Fruit fly (Drosophila melanogaster) whole organism, embryonic: ENCODE measurements around the gene CG44838.

Experiments
- CG8944 ChIP-seq: fragments of 200-800 bp; sonication (Bioruptor generic); optimal IDR thresholded peaks from 3 replicates; lab custom pipeline; 2016; ENCODE audit warnings: missing biosample characterization, missing genetic modification characterization
- Deaf1 ChIP-seq: fragments of 200-800 bp; optimal IDR thresholded peaks from 3 replicates; lab custom pipeline; 2019; ENCODE audit warnings: missing biosample characterization, mild to moderate bottlenecking, missing genetic modification characterization, moderate library complexity
- HLH4C ChIP-seq: fragments of 200-800 bp; sonication (Bioruptor generic); IDR thresholded peaks from 3 replicates; pipeline ENCODE4 v1.3.6; 2022; ENCODE audit warnings: missing biosample characterization, missing genetic modification characterization; ENCODE audit not compliant: partially characterized antibody
- abd-A ChIP-seq: fragments of 200-800 bp; sonication (Bioruptor generic); optimal IDR thresholded peaks from 3 replicates; lab custom pipeline; 2019; ENCODE audit warnings: missing biosample characterization, mild to moderate bottlenecking, missing genetic modification characterization, moderate library complexity
- dati ChIP-seq: fragments of 200-800 bp; sonication (Bioruptor generic); IDR thresholded peaks from 2 replicates; pipeline ENCODE4 v1.3.6; 2022; ENCODE audit warnings: missing biosample characterization, missing genetic modification characterization
- dmrt99B ChIP-seq: fragments of 200-800 bp; sonication (Bioruptor generic); optimal IDR thresholded peaks from 2 replicates; lab custom pipeline; 2018; ENCODE audit warnings: missing biosample characterization, mild to moderate bottlenecking, missing genetic modification characterization, moderate library complexity
- emc ChIP-seq: fragments of 200-800 bp; sonication (Bioruptor generic); optimal IDR thresholded peaks from 2 replicates; lab custom pipeline; 2016; ENCODE audit warnings: missing biosample characterization, missing genetic modification characterization
- fd64A ChIP-seq: fragments of 200-800 bp; sonication (Bioruptor generic); optimal IDR thresholded peaks from 3 replicates; lab custom pipeline; 2018; ENCODE audit warnings: missing biosample characterization, mild to moderate bottlenecking, missing genetic modification characterization
- kay ChIP-seq: fragments of 200-800 bp; sonication (Bioruptor generic); optimal IDR thresholded peaks from 2 replicates; lab custom pipeline; 2016; ENCODE audit warnings: missing biosample characterization, missing genetic modification characterization
- psq ChIP-seq: fragments of 200-800 bp; sonication (Bioruptor generic); optimal IDR thresholded peaks from 2 replicates; lab custom pipeline; 2017; ENCODE audit warnings: missing biosample characterization, missing genetic modification characterization
- ranshi ChIP-seq: fragments of 200-800 bp; sonication (Bioruptor generic); IDR thresholded peaks from 2 replicates; pipeline ENCODE4 v1.3.6; 2022; ENCODE audit warnings: missing biosample characterization, missing genetic modification characterization
- shn ChIP-seq: fragments of 200-800 bp; sonication (Bioruptor generic); optimal IDR thresholded peaks from 3 replicates; lab custom pipeline; 2016; ENCODE audit warnings: missing biosample characterization, missing genetic modification characterization

DNA sequence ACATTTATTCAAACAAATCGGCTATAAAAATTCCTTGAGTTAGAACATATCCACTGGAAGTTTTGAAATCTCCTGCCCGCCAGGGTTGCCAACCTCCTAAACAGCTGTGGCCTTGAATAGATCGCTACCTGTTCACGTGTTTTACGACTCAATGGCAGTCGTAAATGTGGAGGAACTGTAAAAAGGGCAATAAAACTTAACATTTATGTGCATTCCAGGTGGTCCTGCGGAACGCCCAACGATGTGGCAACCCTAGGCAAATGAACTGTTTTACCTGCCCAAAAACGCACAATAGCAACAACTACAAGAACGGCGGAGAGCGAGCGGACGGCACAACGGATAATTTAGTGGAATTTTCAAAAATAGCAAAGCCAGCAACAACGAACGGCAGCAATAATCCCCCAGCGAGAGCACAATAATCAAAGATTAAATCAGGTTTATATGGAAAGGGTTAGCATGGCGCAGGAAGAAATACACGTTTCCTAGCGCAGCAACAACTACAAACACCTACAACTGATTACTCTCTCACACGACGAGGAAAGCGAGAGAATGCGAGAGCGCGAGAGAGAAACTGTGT is 908 bp downstream of the CG44838 start:
- no peak for TF ChIP-seq fd64A (GFP tag; lab: Kevin White, UChicago)
- peak; percentile 76 for TF ChIP-seq abd-A
- no peak for TF ChIP-seq CG8944 (GFP tag; lab: Kevin White, UChicago)
- TF ChIP-seq HLH4C: 0 out of 3 replicates have a peak, but pooled peaks have one; percentile 18
- TF ChIP-seq ranshi: peak; percentile 35; the same call in 1 of the 2 replicates
- no peak for TF ChIP-seq dati (GFP tag; lab: Robert Waterston, UW)
- TF ChIP-seq kay: no peak
- TF ChIP-seq psq: no peak
- TF ChIP-seq dmrt99B (tag; lab: Kevin White, UChicago): no peak
- TF ChIP-seq emc (GFP tag; lab: Kevin White, UChicago): no peak
- peak; percentile 52 for TF ChIP-seq shn (GFP tag; lab: Kevin White, UChicago)
- TF ChIP-seq Deaf1 (tag; lab: Kevin White, UChicago): no peak
